Fruit fly (Drosophila melanogaster) whole organism, embryonic: Measurements from ENCODE around the gene sra.

ENCODE experiments used
- Adf1 ChIP-seq: fragments of 200-800 bp; sonication (Bioruptor generic); IDR thresholded peaks from 2 replicates; pipeline ENCODE4 v1.3.6; 2022; ENCODE audit warnings: missing biosample characterization, missing genetic modification characterization
- Aef1 ChIP-seq: fragments of 200-800 bp; sonication (Bioruptor generic); IDR thresholded peaks from 3 replicates; pipeline ENCODE4 v1.3.6; 2022; ENCODE audit warnings: missing biosample characterization, missing genetic modification characterization
- Bteb2 ChIP-seq: fragments of 200-800 bp; sonication (Bioruptor generic); optimal IDR thresholded peaks from 2 replicates; lab custom pipeline; 2016; ENCODE audit warnings: missing biosample characterization, missing genetic modification characterization
- CG10267 ChIP-seq: fragments of 200-800 bp; sonication (Bioruptor generic); optimal IDR thresholded peaks from 2 replicates; lab custom pipeline; 2018; ENCODE audit warnings: missing biosample characterization, mild to moderate bottlenecking, missing genetic modification characterization, moderate library complexity
- CG12104 ChIP-seq: fragments of 200-800 bp; sonication (Bioruptor generic); optimal IDR thresholded peaks from 3 replicates; lab custom pipeline; 2016; ENCODE audit warnings: missing biosample characterization, missing genetic modification characterization
- CG14014 ChIP-seq: fragments of 200-800 bp; sonication (Bioruptor generic); IDR thresholded peaks from 2 replicates; pipeline ENCODE4 v1.3.6; 2022; ENCODE audit warnings: missing biosample characterization, missing genetic modification characterization
- CG15514 ChIP-seq: fragments of 200-800 bp; sonication (Bioruptor generic); optimal IDR thresholded peaks from 3 replicates; lab custom pipeline; 2017; ENCODE audit warnings: missing biosample characterization, missing genetic modification characterization, mild to moderate bottlenecking, moderate library complexity, missing genetic modification reagents
- CG15696 ChIP-seq: fragments of 200-800 bp; sonication (Bioruptor generic); optimal IDR thresholded peaks from 2 replicates; lab custom pipeline; 2019; ENCODE audit warnings: missing biosample characterization, mild to moderate bottlenecking, missing genetic modification characterization, moderate library complexity
- CG16779 ChIP-seq: fragments of 200-800 bp; sonication (Bioruptor generic); IDR thresholded peaks from 2 replicates; pipeline ENCODE4 v1.3.6; 2022; ENCODE audit warnings: missing biosample characterization, missing genetic modification characterization
- CG2116 ChIP-seq: fragments of 200-800 bp; sonication (Bioruptor generic); optimal IDR thresholded peaks from 3 replicates; lab custom pipeline; 2018; ENCODE audit warnings: missing biosample characterization, mild to moderate bottlenecking, missing genetic modification characterization
- CG30403 ChIP-seq: fragments of 200-800 bp; sonication (Bioruptor generic); optimal IDR thresholded peaks from 3 replicates; lab custom pipeline; 2016; ENCODE audit warnings: missing biosample characterization, missing genetic modification characterization
- CG32767 ChIP-seq: fragments of 200-800 bp; sonication (Bioruptor generic); IDR thresholded peaks from 2 replicates; pipeline ENCODE4 v1.3.6; 2022; ENCODE audit warnings: missing biosample characterization, missing genetic modification characterization
- CG3281 ChIP-seq: fragments of 200-800 bp; sonication (Bioruptor generic); optimal IDR thresholded peaks from 3 replicates; lab custom pipeline; 2017; ENCODE audit warnings: missing biosample characterization, mild to moderate bottlenecking, missing genetic modification characterization
- CG33557 ChIP-seq: fragments of 200-800 bp; sonication (Bioruptor generic); optimal IDR thresholded peaks from 2 replicates; lab custom pipeline; 2019; ENCODE audit warnings: missing biosample characterization, mild to moderate bottlenecking, missing genetic modification characterization, moderate library complexity
- CG34224 ChIP-seq: fragments of 200-800 bp; sonication (Bioruptor generic); IDR thresholded peaks from 3 replicates; pipeline ENCODE4 v1.3.6; 2022; ENCODE audit warnings: missing biosample characterization, missing genetic modification characterization; ENCODE audit not compliant: partially characterized antibody
- CG3847 ChIP-seq: fragments of 200-800 bp; sonication (Bioruptor generic); IDR thresholded peaks from 2 replicates; pipeline ENCODE4 v1.3.6; 2022; ENCODE audit warnings: missing biosample characterization, missing genetic modification characterization
- CG4360 ChIP-seq: fragments of 200-800 bp; sonication (Bioruptor generic); IDR thresholded peaks from 2 replicates; pipeline ENCODE4 v1.3.6; 2022; ENCODE audit warnings: missing biosample characterization, missing genetic modification characterization
- CG4424 ChIP-seq: fragments of 200-800 bp; sonication (Bioruptor generic); optimal IDR thresholded peaks from 3 replicates; lab custom pipeline; 2016; ENCODE audit warnings: missing biosample characterization, missing genetic modification characterization
- CG6654 ChIP-seq: fragments of 200-800 bp; sonication (Bioruptor generic); optimal IDR thresholded peaks from 2 replicates; lab custom pipeline; 2017; ENCODE audit warnings: missing biosample characterization, mild to moderate bottlenecking, missing genetic modification characterization
- CG6689 ChIP-seq: fragments of 200-800 bp; sonication (Bioruptor generic); IDR thresholded peaks from 2 replicates; pipeline ENCODE4 v1.3.6; 2022; ENCODE audit warnings: missing biosample characterization, missing genetic modification characterization
- CG7357 ChIP-seq: fragments of 200-800 bp; sonication (Bioruptor generic); IDR thresholded peaks from 3 replicates; pipeline ENCODE4 v1.3.6; 2022; ENCODE audit warnings: missing biosample characterization, missing genetic modification characterization
- CG7372 ChIP-seq: fragments of 200-800 bp; sonication (Bioruptor generic); IDR thresholded peaks from 2 replicates; pipeline ENCODE4 v1.3.6; 2022; ENCODE audit warnings: missing biosample characterization, missing genetic modification characterization
- CG7745 ChIP-seq: fragments of 200-800 bp; sonication (Bioruptor generic); optimal IDR thresholded peaks from 2 replicates; lab custom pipeline; 2018; ENCODE audit warnings: missing biosample characterization, mild to moderate bottlenecking, missing genetic modification characterization, moderate library complexity
- CG8388 ChIP-seq: fragments of 200-800 bp; sonication (Bioruptor generic); optimal IDR thresholded peaks from 2 replicates; lab custom pipeline; 2019; ENCODE audit warnings: missing biosample characterization, mild to moderate bottlenecking, missing genetic modification characterization, moderate library complexity
- CG8924 ChIP-seq: fragments of 200-800 bp; optimal IDR thresholded peaks from 3 replicates; lab custom pipeline; 2019; ENCODE audit warnings: missing biosample characterization, mild to moderate bottlenecking, missing genetic modification characterization, moderate library complexity
- Chrac-16 ChIP-seq: fragments of 200-800 bp; sonication (Bioruptor generic); optimal IDR thresholded peaks from 3 replicates; lab custom pipeline; 2016; ENCODE audit warnings: missing biosample characterization, missing genetic modification characterization
- Ets97D ChIP-seq: fragments of 200-800 bp; sonication (Bioruptor generic); optimal IDR thresholded peaks from 3 replicates; lab custom pipeline; 2016; ENCODE audit warnings: missing biosample characterization, missing genetic modification characterization
- H15 ChIP-seq: fragments of 200-800 bp; sonication (Bioruptor generic); IDR thresholded peaks from 3 replicates; pipeline ENCODE4 v1.3.6; 2022; ENCODE audit warnings: missing biosample characterization, missing genetic modification characterization
- Lhr ChIP-seq: fragments of 200-800 bp; sonication (Bioruptor generic); optimal IDR thresholded peaks from 3 replicates; lab custom pipeline; 2017; ENCODE audit warnings: mild to moderate bottlenecking, missing biosample characterization, missing genetic modification reagents, missing genetic modification characterization
- Med ChIP-seq: fragments of 200-800 bp; sonication (Bioruptor generic); peaks from one replicate; lab custom pipeline; 2016; ENCODE audit warnings: missing biosample characterization, missing genetic modification characterization, mild to moderate bottlenecking, inconsistent platforms, moderate library complexity
- Xrp1 ChIP-seq: fragments of 200-800 bp; sonication (Bioruptor generic); IDR thresholded peaks from 2 replicates; pipeline ENCODE4 v1.3.6; 2022; ENCODE audit warnings: missing biosample characterization, missing genetic modification characterization
- ac ChIP-seq: fragments of 200-800 bp; sonication (Bioruptor generic); optimal IDR thresholded peaks from 3 replicates; lab custom pipeline; 2017; ENCODE audit warnings: missing biosample characterization, mild to moderate bottlenecking, missing genetic modification characterization
- bcd ChIP-seq: fragments of 200-800 bp; sonication (Bioruptor generic); optimal IDR thresholded peaks from 2 replicates; lab custom pipeline; 2017; ENCODE audit warnings: missing biosample characterization, mild to moderate bottlenecking, missing genetic modification characterization
- cad ChIP-seq: fragments of >200 bp; optimal IDR thresholded peaks from 2 replicates; lab custom pipeline; 2017; ENCODE audit warnings: missing biosample characterization, missing genetic modification characterization
- crc ChIP-seq: fragments of 200-800 bp; sonication (Bioruptor generic); optimal IDR thresholded peaks from 2 replicates; lab custom pipeline; 2016; ENCODE audit warnings: missing biosample characterization, missing genetic modification characterization
- dpn ChIP-seq, 2 experiments: fragments of 200-800 bp; sonication (Bioruptor generic); optimal IDR thresholded peaks; 3 replicates each; lab custom pipeline; 2016; ENCODE audit warnings: missing biosample characterization in 2 of 2, missing genetic modification characterization in 2 of 2
- esg ChIP-seq: fragments of 200-800 bp; sonication (Bioruptor generic); conservative IDR thresholded peaks from 2 replicates; pipeline ENCODE4 v1.3.6; 2022; ENCODE audit warnings: missing biosample characterization, missing genetic modification characterization
- exex ChIP-seq: fragments of 200-800 bp; sonication (Bioruptor generic); optimal IDR thresholded peaks from 4 replicates; lab custom pipeline; 2018; ENCODE audit warnings: missing biosample characterization, mild to moderate bottlenecking, missing genetic modification characterization, moderate library complexity
- fru ChIP-seq: fragments of >200 bp; optimal IDR thresholded peaks from 2 replicates; lab custom pipeline; 2017
- gem ChIP-seq: fragments of 200-800 bp; sonication (Bioruptor generic); optimal IDR thresholded peaks from 2 replicates; lab custom pipeline; 2019; ENCODE audit warnings: missing biosample characterization, mild to moderate bottlenecking, missing genetic modification characterization, moderate library complexity
- gro ChIP-seq: fragments of 200-800 bp; sonication (Bioruptor generic); optimal IDR thresholded peaks from 2 replicates; lab custom pipeline; 2016; ENCODE audit warnings: missing biosample characterization, missing genetic modification characterization
- mld ChIP-seq: fragments of 200-800 bp; sonication (Bioruptor generic); IDR thresholded peaks from 3 replicates; pipeline ENCODE4 v1.3.6; 2022; ENCODE audit warnings: missing biosample characterization, missing genetic modification characterization; ENCODE audit not compliant: partially characterized antibody
- sc ChIP-seq, 3 experiments: fragments of >200 bp in 2 of 3; fragments of 200-800 bp in 1 of 3; sonication (Bioruptor generic) in 1 of 3; optimal IDR thresholded peaks; 2 replicates in 2 of 3; 3 replicates in 1 of 3; lab custom pipeline; 2017; ENCODE audit warnings: mild to moderate bottlenecking in 1 of 3, missing biosample characterization in 1 of 3, missing genetic modification characterization in 1 of 3, missing genetic modification reagents in 1 of 3
- so ChIP-seq: fragments of 200-800 bp; sonication (Bioruptor generic); IDR thresholded peaks from 3 replicates; pipeline ENCODE4 v1.3.6; 2022; ENCODE audit warnings: missing biosample characterization, missing genetic modification characterization
- toy ChIP-seq: fragments of 200-800 bp; sonication (Bioruptor generic); IDR thresholded peaks from 2 replicates; pipeline ENCODE4 v1.3.6; 2022; ENCODE audit warnings: missing biosample characterization, missing genetic modification characterization
- unc-4 ChIP-seq: fragments of 200-800 bp; sonication (Bioruptor generic); IDR thresholded peaks from 2 replicates; pipeline ENCODE4 v1.3.6; 2022; ENCODE audit warnings: missing biosample characterization, missing genetic modification characterization; ENCODE audit not compliant: partially characterized antibody
- usp ChIP-seq: fragments of >200 bp; optimal IDR thresholded peaks from 2 replicates; lab custom pipeline; 2017; ENCODE audit warnings: missing biosample characterization, missing genetic modification characterization
- vnd ChIP-seq: fragments of 200-800 bp; sonication (Bioruptor generic); IDR thresholded peaks from 3 replicates; pipeline ENCODE4 v1.3.6; 2022; ENCODE audit warnings: missing biosample characterization, missing genetic modification characterization; ENCODE audit not compliant: partially characterized antibody

The sra gene

dm6 chr3R:16208924-16209713, 22.3 kb downstream of the sra start (continued):
- TF ChIP-seq cad (GFP tag; lab: Kevin White, UChicago) (no peak), H15 (GFP tag; lab: Robert Waterston, UW) (0 out of 3 replicates have a peak, but pooled peaks have one; percentile 5), crc (GFP tag; lab: Kevin White, UChicago) (no peak), CG7745 (tag; lab: Kevin White, UChicago) (no peak), CG3847 (GFP tag; lab: Robert Waterston, UW) (0 out of 2 replicates have a peak, but pooled peaks have one; percentile 11), CG3281 (GFP tag; lab: Kevin White, UChicago) (peak; percentile 39), CG14014 (peak; percentile 53; the same call in 1 of the 2 replicates), fru (lab: Kevin White, UChicago) (no peak), CG34224 (GFP tag; lab: Robert Waterston, UW) (no peak), Chrac-16 (peak; percentile 17), CG15514 (no peak), CG12104 (GFP tag; lab: Kevin White, UChicago) (peak; percentile 8), usp (GFP tag; lab: Kevin White, UChicago) (no peak), dpn (GFP tag; optimal IDR thresholded peaks at IDR 0.05; lab: Kevin White, UChicago) (peak in 1 of 2 experiments; percentile 39), so (GFP tag; lab: Robert Waterston, UW) (0 out of 3 replicates have a peak, but pooled peaks have one; percentile 42), CG16779 (GFP tag; lab: Robert Waterston, UW) (peak; percentile 31; the same call in 1 of the 2 replicates), toy (GFP tag; lab: Robert Waterston, UW) (no peak), ac (GFP tag; lab: Kevin White, UChicago) (no peak), bcd (GFP tag; lab: Kevin White, UChicago) (peak; percentile 49), Lhr (GFP tag; lab: Kevin White, UChicago) (no peak), CG33557 (GFP tag; lab: Kevin White, UChicago) (peak; percentile 33), Aef1 (GFP tag; lab: Robert Waterston, UW) (0 out of 3 replicates have a peak, but pooled peaks have one; percentile 11), CG8388 (peak; percentile 59), gro (no peak), CG4360 (GFP tag; lab: Robert Waterston, UW) (no peak), CG4424 (GFP tag; lab: Kevin White, UChicago) (peak; percentile 18), esg (GFP tag; lab: Robert Waterston, UW) (peak; percentile 41; the same call in 1 of the 2 replicates), CG15696 (tag; lab: Kevin White, UChicago) (peak; percentile 24), Ets97D (GFP tag; lab: Kevin White, UChicago) (no peak), CG7357 (GFP tag; lab: Robert Waterston, UW) (no peak), Med (GFP tag; lab: Kevin White, UChicago) (peak; percentile 83), CG30403 (GFP tag; lab: Kevin White, UChicago) (peak; percentile 43), CG6689 (GFP tag; lab: Robert Waterston, UW) (peak; percentile 40; the same call in 1 of the 2 replicates), Bteb2 (GFP tag; lab: Kevin White, UChicago) (no peak), Xrp1 (GFP tag; lab: Robert Waterston, UW) (peak; percentile 51), unc-4 (no peak), CG7372 (GFP tag; lab: Robert Waterston, UW) (no peak), CG8924 (tag; lab: Kevin White, UChicago) (peak; percentile 61), exex (tag; lab: Kevin White, UChicago) (no peak), sc (optimal IDR thresholded peaks at IDR 0.05; lab: Kevin White, UChicago) (no peak), sc (GFP tag; optimal IDR thresholded peaks at IDR 0.05; lab: Kevin White, UChicago) (peak; percentile 58), vnd (GFP tag; lab: Robert Waterston, UW) (no peak), Adf1 (GFP tag; lab: Robert Waterston, UW) (peak; percentile 61; the same call in 1 of the 2 replicates), gem (peak; percentile 81), CG10267 (tag; lab: Kevin White, UChicago) (peak; percentile 59), CG2116 (GFP tag; lab: Kevin White, UChicago) (no peak), CG32767 (GFP tag; lab: Robert Waterston, UW) (peak; percentile 40; the same call in 1 of the 2 replicates), CG6654 (GFP tag; lab: Kevin White, UChicago) (no peak), mld (GFP tag; lab: Robert Waterston, UW) (no peak)
